Fruit fly (Drosophila melanogaster): Measurements from ENCODE around the gene cactin.

- TF ChIP-seq psq (optimal IDR thresholded peaks at IDR 0.05) (no peak), CG8478 (optimal IDR thresholded peaks at IDR 0.05) (no peak), usp (GFP tag; optimal IDR thresholded peaks at IDR 0.05) (no peak), pan (optimal IDR thresholded peaks at IDR 0.05) (no peak), Dll (optimal IDR thresholded peaks at IDR 0.05) (no peak)
Observed at dm6 chrX:20413481-20413880, 10.4 kb upstream of the cactin start, which contains the start of gene CG15459.

Measured in whole organism.